Worm (Caenorhabditis elegans): Measurements from ENCODE around the gene try-13.

Gene try-13

ce11 chrV:7485000-7485399, 45.1 kb downstream of the try-13 start, which contains the start of gene srbc-8:
srbc-8 (minus strand) TSS chrV:7485100.
- TF ChIP-seq him-1 (tag; optimal IDR thresholded peaks at IDR 0.05) = no peak
- TF ChIP-seq W03F9.2 (tag; optimal IDR thresholded peaks at IDR 0.05) = no peak
- TF ChIP-seq dao-5 (tag; optimal IDR thresholded peaks at IDR 0.05) = no peak

- no peak for TF ChIP-seq dao-5 (tag; optimal IDR thresholded peaks at IDR 0.05)
- no peak for TF ChIP-seq W03F9.2 (tag; optimal IDR thresholded peaks at IDR 0.05)
- TF ChIP-seq him-1 (tag; optimal IDR thresholded peaks at IDR 0.05) = no peak
Observed at ce11 chrV:7487518-7487917, 47.6 kb downstream of the try-13 start, which contains the start of gene srbc-7. srbc-7 (minus strand) TSS chrV:7487618.

ce11 chrV:7490340-7490739, 50.4 kb downstream of the try-13 start, which contains the start of gene srbc-9:
srbc-9 (minus strand) TSS chrV:7490440.
- TF ChIP-seq W03F9.2 (tag; optimal IDR thresholded peaks at IDR 0.05) (no peak), dao-5 (tag; optimal IDR thresholded peaks at IDR 0.05) (no peak), him-1 (tag; optimal IDR thresholded peaks at IDR 0.05) (no peak)
